Worm (Caenorhabditis elegans) whole organism, young adult: ENCODE measurements around the gene blos-7.

Experiments
- aptf-3 ChIP-seq: fragments of 200-800 bp; sonication (Bioruptor generic); IDR thresholded peaks from 2 replicates; pipeline ENCODE4 v1.3.6; 2022; ENCODE audit warnings: missing genetic modification characterization, missing compliant biosample characterization
- snpc-3.4 ChIP-seq: sonication (generic microtip); optimal IDR thresholded peaks from 2 replicates; lab custom pipeline; 2017; ENCODE audit warnings: missing genetic modification characterization, mild to moderate bottlenecking, missing compliant biosample characterization, antibody characterized with exemption, moderate library complexity, missing genotype, missing genetic modification reagents
- tlf-1 ChIP-seq: fragments of 200-800 bp; sonication (Bioruptor generic); optimal IDR thresholded peaks from 2 replicates; lab custom pipeline; 2018; ENCODE audit warnings: mild to moderate bottlenecking, missing genetic modification characterization, missing compliant biosample characterization

- TF ChIP-seq tlf-1 (GFP tag; lab: Kevin White, UChicago), result no peak
- no peak for TF ChIP-seq snpc-3.4
- TF ChIP-seq aptf-3 (GFP tag; lab: Robert Waterston, UW), result no peak
These were observed 3.2 kb downstream of the blos-7 start, which contains the start of gene Y37E11B.1 for ce11 chrIV:3579477-3579975.
